Worm (Caenorhabditis elegans): ENCODE results near the gene T01C4.8.

T01C4.8 gene

ce11 chrV:7129460-7129859 is at the start of gene T01C4.8:
Gene T01C4.8 (minus strand): TSS chrV:7129560.
- TF ChIP-seq sem-4 (tag; optimal IDR thresholded peaks at IDR 0.05) (no peak), zag-1 (tag; optimal IDR thresholded peaks at IDR 0.05) (no peak), nhr-10 (tag; optimal IDR thresholded peaks at IDR 0.05) (no peak), lin-13 (GFP tag; optimal IDR thresholded peaks at IDR 0.05) (no peak), F13H6.1 (tag; optimal IDR thresholded peaks at IDR 0.05) (no peak), lsy-2 (tag; optimal IDR thresholded peaks at IDR 0.05) (no peak), nhr-237 (tag; optimal IDR thresholded peaks at IDR 0.05) (no peak), nhr-23 (tag; optimal IDR thresholded peaks at IDR 0.05) (no peak), lin-11 (tag; optimal IDR thresholded peaks at IDR 0.05) (no peak), aly-2 (tag; optimal IDR thresholded peaks at IDR 0.05) (no peak), sma-9 (GFP tag; optimal IDR thresholded peaks at IDR 0.05) (no peak), sma-9 (tag; optimal IDR thresholded peaks at IDR 0.05) (no peak), egl-27 (tag; optimal IDR thresholded peaks at IDR 0.05) (no peak), R02D3.7 (tag; optimal IDR thresholded peaks at IDR 0.05) (no peak), nhr-21 (tag; optimal IDR thresholded peaks at IDR 0.05) (no peak), alr-1 (tag; optimal IDR thresholded peaks at IDR 0.05) (no peak), nhr-77 (tag; optimal IDR thresholded peaks at IDR 0.05) (no peak), unc-39 (tag; optimal IDR thresholded peaks at IDR 0.05) (no peak), C34F6.9 (tag; optimal IDR thresholded peaks at IDR 0.05) (no peak), ztf-1 (GFP tag; conservative IDR thresholded peaks at IDR 0.05) (no peak)

- TF ChIP-seq nhr-11 (tag; optimal IDR thresholded peaks at IDR 0.05) (no peak), dmd-4 (tag; optimal IDR thresholded peaks at IDR 0.05) (no peak), fos-1 (tag; optimal IDR thresholded peaks at IDR 0.05) (no peak), sma-9 (GFP tag; optimal IDR thresholded peaks at IDR 0.05) (no peak), sma-9 (tag; optimal IDR thresholded peaks at IDR 0.05) (no peak), zag-1 (tag; optimal IDR thresholded peaks at IDR 0.05) (no peak), nhr-6 (tag; optimal IDR thresholded peaks at IDR 0.05) (no peak), lsy-2 (tag; optimal IDR thresholded peaks at IDR 0.05) (peak in 1 of 2 experiments; percentile 25), sem-4 (tag; optimal IDR thresholded peaks at IDR 0.05) (no peak), C34F6.9 (tag; optimal IDR thresholded peaks at IDR 0.05) (peak; percentile 28), gmeb-1 (tag; optimal IDR thresholded peaks at IDR 0.05) (no peak), unc-55 (GFP tag; optimal IDR thresholded peaks at IDR 0.05) (peak; percentile 36)
Measured at ce11 chrV:7178843-7179242, 49.5 kb upstream of the T01C4.8 start, which contains the start of gene cpsf-2. Gene cpsf-2 (plus strand): TSS chrV:7179172.

ce11 chrV:7175201-7175600 is 45.8 kb upstream of the T01C4.8 start, which contains the start of gene lgc-39:
Gene lgc-39 (plus strand): TSS chrV:7175501.
- TF ChIP-seq ceh-16 (tag; optimal IDR thresholded peaks at IDR 0.05) (no peak), sma-9 (GFP tag; optimal IDR thresholded peaks at IDR 0.05) (no peak), sma-9 (tag; optimal IDR thresholded peaks at IDR 0.05) (no peak), C34F6.9 (tag; optimal IDR thresholded peaks at IDR 0.05) (no peak), nhr-25 (tag; optimal IDR thresholded peaks at IDR 0.05) (no peak), fos-1 (tag; optimal IDR thresholded peaks at IDR 0.05) (no peak), elt-3 (tag; optimal IDR thresholded peaks at IDR 0.05) (no peak), unc-62 (GFP tag; optimal IDR thresholded peaks at IDR 0.05) (no peak), nhr-10 (tag; optimal IDR thresholded peaks at IDR 0.05) (no peak), lsy-2 (tag; optimal IDR thresholded peaks at IDR 0.05) (no peak)

- TF ChIP-seq unc-55 (GFP tag; optimal IDR thresholded peaks at IDR 0.05) (no peak), skn-1 (tag; optimal IDR thresholded peaks at IDR 0.05) (no peak), nhr-23 (tag; optimal IDR thresholded peaks at IDR 0.05) (no peak), ceh-82 (tag; optimal IDR thresholded peaks at IDR 0.05) (no peak)
Measured at ce11 chrV:7166709-7167108, 37.3 kb upstream of the T01C4.8 start, which contains the start of gene ugt-36. Gene ugt-36 (plus strand): TSS chrV:7167009.

- TF ChIP-seq elt-3 (tag; optimal IDR thresholded peaks at IDR 0.05) (no peak), mab-5 (tag; optimal IDR thresholded peaks at IDR 0.05) (no peak), sma-9 (GFP tag; optimal IDR thresholded peaks at IDR 0.05) (no peak), sma-9 (tag; optimal IDR thresholded peaks at IDR 0.05) (no peak), nhr-12 (tag; optimal IDR thresholded peaks at IDR 0.05) (no peak), nhr-129 (tag; optimal IDR thresholded peaks at IDR 0.05) (no peak), elt-1 (tag; optimal IDR thresholded peaks at IDR 0.05) (no peak), aly-2 (tag; optimal IDR thresholded peaks at IDR 0.05) (no peak), peb-1 (tag; optimal IDR thresholded peaks at IDR 0.05) (no peak), nhr-10 (tag; optimal IDR thresholded peaks at IDR 0.05) (no peak), egl-27 (tag; optimal IDR thresholded peaks at IDR 0.05) (no peak), ZK546.5 (tag; optimal IDR thresholded peaks at IDR 0.05) (no peak)
Measured at ce11 chrV:7164210-7164609, 34.9 kb upstream of the T01C4.8 start, which contains the start of gene srh-83. Gene srh-83 (plus strand): TSS chrV:7164510.
